Worm (Caenorhabditis elegans) whole organism, L2 larva: ENCODE measurements around the gene T07E3.3.

ENCODE experiments used
- C34F6.9 ChIP-seq: fragments of 150-350 bp; optimal IDR thresholded peaks from 2 replicates; lab custom pipeline; 2014; ENCODE audit warnings: missing biosample characterization, missing genetic modification characterization
- F13H6.1 ChIP-seq: sonication (generic microtip); optimal IDR thresholded peaks from 2 replicates; lab custom pipeline; 2016; ENCODE audit warnings: missing genetic modification characterization, missing compliant biosample characterization
- R02D3.7 ChIP-seq: fragments of 150-350 bp; optimal IDR thresholded peaks from 2 replicates; lab custom pipeline; 2014; ENCODE audit warnings: missing biosample characterization, missing genetic modification characterization
- Y55F3AM.14 ChIP-seq: fragments of 200-800 bp; sonication (Bioruptor generic); optimal IDR thresholded peaks from 2 replicates; lab custom pipeline; 2018; ENCODE audit warnings: mild to moderate bottlenecking, missing genetic modification characterization, missing compliant biosample characterization
- ZK546.5 ChIP-seq: sonication (generic microtip); optimal IDR thresholded peaks from 2 replicates; lab custom pipeline; 2017; ENCODE audit warnings: missing biosample characterization, missing genetic modification characterization
- ama-1 ChIP-seq: fragments of 150-350 bp; optimal IDR thresholded peaks from 2 replicates; lab custom pipeline; 2018; ENCODE audit warnings: inconsistent platforms
- ceh-16 ChIP-seq: fragments of 150-350 bp; optimal IDR thresholded peaks from 2 replicates; lab custom pipeline; 2014; ENCODE audit warnings: missing biosample characterization, missing genetic modification characterization
- crh-2 ChIP-seq: sonication (generic microtip); optimal IDR thresholded peaks from 2 replicates; lab custom pipeline; 2017; ENCODE audit warnings: missing biosample characterization, missing genetic modification characterization
- elt-1 ChIP-seq: fragments of 150-350 bp; optimal IDR thresholded peaks from 2 replicates; lab custom pipeline; 2014; ENCODE audit warnings: missing biosample characterization, missing genetic modification characterization
- fos-1 ChIP-seq: fragments of 150-350 bp; optimal IDR thresholded peaks from 2 replicates; lab custom pipeline; 2014; ENCODE audit warnings: missing biosample characterization, missing genetic modification characterization
- gmeb-1 ChIP-seq: fragments of 150-350 bp; optimal IDR thresholded peaks from 2 replicates; lab custom pipeline; 2014; ENCODE audit warnings: missing biosample characterization, missing genetic modification characterization
- lin-11 ChIP-seq: fragments of 150-350 bp; sonication (generic microtip); optimal IDR thresholded peaks from 2 replicates; lab custom pipeline; 2014; ENCODE audit warnings: missing biosample characterization, missing genetic modification characterization, inconsistent platforms, mixed read lengths
- lin-13 ChIP-seq: fragments of 150-350 bp; optimal IDR thresholded peaks from 2 replicates; lab custom pipeline; 2014; ENCODE audit warnings: missing biosample characterization, missing genetic modification reagents, missing genetic modification characterization
- lsy-2 ChIP-seq, 2 experiments: fragments of 150-350 bp in 1 of 2; sonication (generic microtip) in 1 of 2; optimal IDR thresholded peaks; 2 replicates each; lab custom pipeline; 2014 to 2017; ENCODE audit warnings: missing biosample characterization in 2 of 2, missing genetic modification characterization in 2 of 2
- mbf-1 ChIP-seq: sonication (generic microtip); optimal IDR thresholded peaks from 2 replicates; lab custom pipeline; 2017; ENCODE audit warnings: missing biosample characterization, missing genetic modification characterization
- mdl-1 ChIP-seq, 2 experiments: fragments of 150-350 bp in 1 of 2; sonication (generic microtip) in 1 of 2; optimal IDR thresholded peaks; 2 replicates each; lab custom pipeline; 2017; ENCODE audit warnings: missing biosample characterization in 2 of 2, missing genetic modification characterization in 2 of 2
- nhr-10 ChIP-seq: sonication (generic microtip); optimal IDR thresholded peaks from 2 replicates; lab custom pipeline; 2017; ENCODE audit warnings: missing biosample characterization, missing genetic modification characterization
- nhr-11 ChIP-seq: fragments of 150-350 bp; optimal IDR thresholded peaks from 2 replicates; lab custom pipeline; 2014; ENCODE audit warnings: missing biosample characterization, missing genetic modification characterization
- nhr-12 ChIP-seq: fragments of 150-350 bp; optimal IDR thresholded peaks from 2 replicates; lab custom pipeline; 2014; ENCODE audit warnings: missing biosample characterization, missing genetic modification characterization
- nhr-129 ChIP-seq: fragments of 150-350 bp; optimal IDR thresholded peaks from 2 replicates; lab custom pipeline; 2014; ENCODE audit warnings: missing biosample characterization, missing genetic modification characterization
- nhr-21 ChIP-seq: fragments of 150-350 bp; optimal IDR thresholded peaks from 2 replicates; lab custom pipeline; 2014; ENCODE audit warnings: missing biosample characterization, missing genetic modification characterization
- nhr-23 ChIP-seq: fragments of 150-350 bp; optimal IDR thresholded peaks from 2 replicates; lab custom pipeline; 2014; ENCODE audit warnings: missing biosample characterization, missing genetic modification reagents, missing genetic modification characterization
- nhr-237 ChIP-seq: fragments of 150-350 bp; optimal IDR thresholded peaks from 2 replicates; lab custom pipeline; 2014; ENCODE audit warnings: missing biosample characterization, missing genetic modification characterization
- nhr-25 ChIP-seq: fragments of 150-350 bp; sonication (generic microtip); optimal IDR thresholded peaks from 3 replicates; lab custom pipeline; 2014; ENCODE audit warnings: missing biosample characterization, missing genetic modification characterization
- nhr-6 ChIP-seq: fragments of 150-350 bp; optimal IDR thresholded peaks from 2 replicates; lab custom pipeline; 2014; ENCODE audit warnings: missing biosample characterization, missing genetic modification characterization
- nhr-77 ChIP-seq: fragments of 150-350 bp; optimal IDR thresholded peaks from 2 replicates; lab custom pipeline; 2014; ENCODE audit warnings: missing biosample characterization, missing genetic modification characterization
- peb-1 ChIP-seq: fragments of 150-350 bp; optimal IDR thresholded peaks from 2 replicates; lab custom pipeline; 2014; ENCODE audit warnings: missing biosample characterization, missing genetic modification characterization
- sem-4 ChIP-seq: fragments of 150-350 bp; optimal IDR thresholded peaks from 2 replicates; lab custom pipeline; 2014; ENCODE audit warnings: missing biosample characterization, missing genetic modification reagents, missing genetic modification characterization
- skn-1 ChIP-seq: sonication (generic microtip); optimal IDR thresholded peaks from 2 replicates; lab custom pipeline; 2017; ENCODE audit warnings: missing biosample characterization, missing genetic modification characterization
- sma-3 ChIP-seq: sonication (generic microtip); optimal IDR thresholded peaks from 2 replicates; lab custom pipeline; 2016; ENCODE audit warnings: missing genetic modification reagents, missing genetic modification characterization, missing compliant biosample characterization
- sma-9 ChIP-seq, 2 experiments: fragments of 150-350 bp in 1 of 2; sonication (generic microtip) in 1 of 2; optimal IDR thresholded peaks; 2 replicates each; lab custom pipeline; 2014 to 2016; ENCODE audit warnings: missing genetic modification characterization in 2 of 2, mild to moderate bottlenecking in 1 of 2, missing biosample characterization in 1 of 2, missing compliant biosample characterization in 1 of 2, missing genetic modification reagents in 1 of 2, moderate library complexity in 1 of 2
- snpc-4 ChIP-seq: fragments of 150-350 bp; optimal IDR thresholded peaks from 2 replicates; lab custom pipeline; 2014; ENCODE audit warnings: missing biosample characterization, missing genetic modification characterization
- unc-55 ChIP-seq: fragments of 150-350 bp; sonication (generic microtip); optimal IDR thresholded peaks from 3 replicates; lab custom pipeline; 2014; ENCODE audit warnings: missing biosample characterization, missing genetic modification reagents, missing genetic modification characterization
- zag-1 ChIP-seq: fragments of 150-350 bp; optimal IDR thresholded peaks from 2 replicates; lab custom pipeline; 2014; ENCODE audit warnings: missing biosample characterization, missing genetic modification characterization
- ztf-11 ChIP-seq: sonication (generic microtip); optimal IDR thresholded peaks from 2 replicates; lab custom pipeline; 2017; ENCODE audit warnings: missing biosample characterization, missing genetic modification characterization

T07E3.3 gene

ce11 chrIII:6898518-6898917, 5.2 kb upstream of the T07E3.3 start:
- TF ChIP-seq zag-1 (tag; lab: Kevin White, UChicago) (no peak), nhr-23 (no peak), sma-9 (GFP tag; optimal IDR thresholded peaks at IDR 0.05; lab: Kevin White, UChicago) (peak; percentile 91), sma-9 (tag; optimal IDR thresholded peaks at IDR 0.05; lab: Kevin White, UChicago) (no peak), mdl-1 (tag; optimal IDR thresholded peaks at IDR 0.05; lab: Kevin White, UChicago) (no peak), lsy-2 (tag; optimal IDR thresholded peaks at IDR 0.05; lab: Kevin White, UChicago) (peak in 1 of 2 experiments; percentile 68), lin-13 (GFP tag; lab: Kevin White, UChicago) (no peak), nhr-25 (tag; lab: Kevin White, UChicago) (peak; percentile 38), C34F6.9 (tag; lab: Kevin White, UChicago) (peak; percentile 41), nhr-10 (tag; lab: Kevin White, UChicago) (no peak), crh-2 (peak; percentile 67), F13H6.1 (tag; lab: Kevin White, UChicago) (peak; percentile 47), ceh-16 (tag; lab: Kevin White, UChicago) (no peak), nhr-77 (tag; lab: Kevin White, UChicago) (no peak), gmeb-1 (tag; lab: Kevin White, UChicago) (peak; percentile 57), nhr-12 (tag; lab: Kevin White, UChicago) (no peak), nhr-21 (tag; lab: Kevin White, UChicago) (peak; percentile 79), sma-3 (GFP tag; lab: Kevin White, UChicago) (peak; percentile 76), ama-1 (peak; percentile 20), nhr-129 (tag; lab: Kevin White, UChicago) (peak; percentile 67)

DNA sequence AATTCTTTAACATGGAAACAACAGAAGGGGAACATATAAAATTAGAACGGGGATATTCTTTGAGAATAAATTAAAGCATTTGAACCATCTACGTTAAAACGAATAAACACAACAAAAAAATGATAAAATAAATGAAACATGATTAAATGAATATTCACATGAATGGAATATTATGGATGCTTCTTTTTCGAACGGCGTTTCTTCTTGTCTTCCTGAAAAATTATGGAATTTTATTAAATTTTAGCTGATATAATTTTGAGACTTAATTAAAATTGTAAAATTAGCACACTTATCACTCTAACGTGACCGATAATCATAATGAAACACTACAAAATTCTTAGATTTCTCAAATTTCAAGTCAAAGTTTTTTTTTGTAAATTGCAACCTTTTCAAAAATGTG, 3.1 kb upstream of the T07E3.3 start:
- TF ChIP-seq ama-1 (no peak), ZK546.5 (no peak), Y55F3AM.14 (GFP tag; lab: Kevin White, UChicago) (no peak), mbf-1 (tag; lab: Kevin White, UChicago) (no peak), fos-1 (tag; lab: Kevin White, UChicago) (no peak), crh-2 (no peak)

ce11 chrIII:6904468-6904867, 791 bp downstream of the T07E3.3 start:
- TF ChIP-seq lsy-2 (tag; optimal IDR thresholded peaks at IDR 0.05; lab: Kevin White, UChicago) (peak in 1 of 2 experiments; percentile 26), skn-1 (tag; lab: Kevin White, UChicago) (no peak)

DNA sequence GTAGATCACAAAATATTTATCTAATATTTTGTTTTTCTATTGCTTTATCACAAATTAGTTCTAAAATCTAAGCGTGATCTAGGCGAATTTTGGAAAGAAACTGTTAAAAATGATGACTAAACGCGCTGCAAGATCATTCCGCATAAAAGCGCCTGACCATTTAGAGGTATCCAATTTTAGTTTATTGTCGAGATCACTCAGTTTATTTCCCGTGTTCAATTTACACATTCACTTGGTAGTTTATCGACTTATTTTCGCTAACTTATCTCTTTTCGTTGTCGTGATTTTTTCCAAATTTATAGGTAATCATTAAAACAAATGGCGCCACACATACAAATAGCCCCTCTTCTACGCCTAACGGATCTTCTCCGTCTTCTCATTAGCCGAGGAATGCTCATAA, 2.7 kb downstream of the T07E3.3 start, which contains the start of gene T07E3.2:
Gene T07E3.2 (plus strand): TSS at position 301 of the 400 bp plus-strand sequence.
- TF ChIP-seq crh-2 (no peak), lsy-2 (tag; optimal IDR thresholded peaks at IDR 0.05; lab: Kevin White, UChicago) (no peak), nhr-77 (tag; lab: Kevin White, UChicago) (no peak), sem-4 (no peak), Y55F3AM.14 (GFP tag; lab: Kevin White, UChicago) (no peak), nhr-129 (tag; lab: Kevin White, UChicago) (no peak), snpc-4 (no peak), nhr-11 (tag; lab: Kevin White, UChicago) (no peak), nhr-237 (no peak)

DNA sequence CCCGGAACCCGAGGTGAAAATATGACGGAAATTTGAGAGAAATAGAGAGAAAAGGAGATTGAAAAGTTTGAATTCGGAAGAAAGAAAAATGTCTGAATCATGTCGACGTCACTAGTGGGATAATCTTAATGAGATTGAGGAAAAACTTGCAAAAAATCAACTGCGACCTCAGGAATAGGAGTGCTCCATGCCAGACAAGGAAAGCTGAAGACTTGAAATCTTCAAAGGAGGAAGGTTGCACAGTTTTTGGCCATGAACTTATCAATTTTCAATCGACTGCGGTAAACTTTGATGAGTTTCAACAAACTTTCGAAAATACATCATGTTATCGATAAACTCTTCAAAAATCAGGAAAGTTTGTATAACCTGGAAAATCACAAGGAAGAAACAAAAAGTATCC, 8.7 kb downstream of the T07E3.3 start, which contains the start of gene pdf-1:
Gene pdf-1 (minus strand): TSS at position 101 of the 400 bp plus-strand sequence.
- no peak for TF ChIP-seq nhr-21 (tag; lab: Kevin White, UChicago)
- TF ChIP-seq ama-1, result no peak
- no peak for TF ChIP-seq nhr-25 (tag; lab: Kevin White, UChicago)
- no peak for TF ChIP-seq ztf-11
- no peak for TF ChIP-seq nhr-77 (tag; lab: Kevin White, UChicago)
- TF ChIP-seq unc-55 (GFP tag; lab: Kevin White, UChicago), result no peak
- no peak for TF ChIP-seq elt-1 (tag; lab: Kevin White, UChicago)
- no peak for TF ChIP-seq nhr-129 (tag; lab: Kevin White, UChicago)
- TF ChIP-seq nhr-12 (tag; lab: Kevin White, UChicago), result no peak
- TF ChIP-seq mbf-1 (tag; lab: Kevin White, UChicago), result no peak
- TF ChIP-seq lin-13 (GFP tag; lab: Kevin White, UChicago), result no peak
- no peak for TF ChIP-seq peb-1 (tag; lab: Kevin White, UChicago)
- no peak for TF ChIP-seq nhr-6
- TF ChIP-seq sma-3 (GFP tag; lab: Kevin White, UChicago), result no peak
- no peak for TF ChIP-seq nhr-10 (tag; lab: Kevin White, UChicago)
- no peak for TF ChIP-seq zag-1 (tag; lab: Kevin White, UChicago)
- TF ChIP-seq R02D3.7 (tag; lab: Kevin White, UChicago), result no peak
- no peak for TF ChIP-seq lin-11
